Fruit fly (Drosophila melanogaster): ENCODE measurements around the gene CG8031.

- no peak for TF ChIP-seq CG8478 (optimal IDR thresholded peaks at IDR 0.05)
- no peak for TF ChIP-seq CTCF (optimal IDR thresholded peaks at IDR 0.05)
These were observed 32.7 kb upstream of the CG8031 start, which contains the start of gene CG45122 for dm6 chr3R:13043857-13044256.

All from S2 (cell line).